Fruit fly (Drosophila melanogaster) whole organism, adult: ENCODE results near the gene Hpr1.

ENCODE experiments used
- cic ChIP-seq: fragments of 200-800 bp; sonication (Bioruptor generic); optimal IDR thresholded peaks from 2 replicates; lab custom pipeline; 2017; ENCODE audit warnings: missing biosample characterization, mild to moderate bottlenecking, missing genetic modification characterization, moderate library complexity
- cnc ChIP-seq, 2 experiments: fragments of >200 bp; optimal IDR thresholded peaks; 2 replicates each; lab custom pipeline; 2017

DNA sequence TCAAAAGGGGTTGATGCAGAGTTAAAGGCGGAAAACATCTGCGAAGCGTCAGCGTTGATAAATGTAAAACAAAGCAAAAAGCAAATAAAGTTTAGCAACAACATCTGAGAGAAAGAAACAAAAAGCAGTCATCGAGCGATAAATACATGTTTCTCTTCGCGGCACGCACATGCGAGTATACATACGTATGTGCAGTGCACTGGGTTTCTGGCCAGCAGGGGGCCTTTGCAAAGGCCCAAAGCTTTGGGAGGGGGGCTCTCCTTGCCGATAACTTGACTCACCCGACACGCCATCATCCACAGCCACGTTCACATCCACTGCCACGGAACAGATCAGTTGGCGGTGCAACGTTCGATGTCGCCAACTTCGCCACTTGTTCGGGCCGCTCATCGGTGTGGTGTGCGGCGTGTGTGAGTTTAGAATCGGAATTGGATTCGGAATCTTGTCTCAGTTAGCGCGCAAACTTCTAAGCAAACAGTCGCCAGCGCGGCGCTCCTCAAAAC lies 8.0 kb downstream of the Hpr1 start, which contains the start of gene CG42675:
- no peak for TF ChIP-seq cic (GFP tag; lab: Kevin White, UChicago)
- TF ChIP-seq cnc (optimal IDR thresholded peaks at IDR 0.05; lab: Kevin White, UChicago): no peak
